Worm (Caenorhabditis elegans): Measurements from ENCODE around the gene glb-34.

- no peak for TF ChIP-seq elt-1 (tag; optimal IDR thresholded peaks at IDR 0.05; ENCODE audit: borderline replicate concordance, insufficient read depth)
- TF ChIP-seq nhr-237 (tag; optimal IDR thresholded peaks at IDR 0.05): no peak
- no peak for TF ChIP-seq unc-39 (tag; optimal IDR thresholded peaks at IDR 0.05)
- TF ChIP-seq nhr-76 (tag; optimal IDR thresholded peaks at IDR 0.05): no peak
- TF ChIP-seq unc-62 (GFP tag; optimal IDR thresholded peaks at IDR 0.05): no peak
Observed at ce11 chrIV:14587589-14587988, 15.1 kb upstream of the glb-34 start.
